Fruit fly (Drosophila melanogaster) whole organism, embryonic: ENCODE data around the gene CG18577.

Experiments
- CG10321 ChIP-seq: fragments of 200-800 bp; sonication (Bioruptor generic); IDR thresholded peaks from 2 replicates; pipeline ENCODE4 v1.3.6; 2022; ENCODE audit warnings: missing biosample characterization, missing genetic modification characterization
- CG11085 ChIP-seq: fragments of 200-800 bp; sonication (Bioruptor generic); IDR thresholded peaks from 2 replicates; pipeline ENCODE4 v1.3.6; 2022; ENCODE audit warnings: missing biosample characterization, missing genetic modification characterization
- CG11504 ChIP-seq: fragments of 200-800 bp; sonication (Bioruptor generic); optimal IDR thresholded peaks from 3 replicates; lab custom pipeline; 2019; ENCODE audit warnings: missing biosample characterization, mild to moderate bottlenecking, missing genetic modification characterization, moderate library complexity
- CG13123 ChIP-seq: fragments of 200-800 bp; sonication (Bioruptor generic); optimal IDR thresholded peaks from 2 replicates; lab custom pipeline; 2016; ENCODE audit warnings: missing biosample characterization, missing genetic modification characterization
- CG1603 ChIP-seq: fragments of 200-800 bp; sonication (Bioruptor generic); optimal IDR thresholded peaks from 2 replicates; lab custom pipeline; 2019; ENCODE audit warnings: missing biosample characterization, mild to moderate bottlenecking, missing genetic modification characterization, moderate library complexity
- CG17359 ChIP-seq: fragments of 200-800 bp; sonication (Bioruptor generic); optimal IDR thresholded peaks from 3 replicates; lab custom pipeline; 2018; ENCODE audit warnings: missing biosample characterization, mild to moderate bottlenecking, missing genetic modification characterization, moderate library complexity
- CG17385 ChIP-seq: fragments of 200-800 bp; sonication (Bioruptor generic); optimal IDR thresholded peaks from 3 replicates; lab custom pipeline; 2018; ENCODE audit warnings: missing biosample characterization, mild to moderate bottlenecking, missing genetic modification characterization
- CG17568 ChIP-seq: fragments of 200-800 bp; sonication (Bioruptor generic); optimal IDR thresholded peaks from 2 replicates; lab custom pipeline; 2018; ENCODE audit warnings: missing biosample characterization, mild to moderate bottlenecking, missing genetic modification characterization, moderate library complexity
- CG3726 ChIP-seq: fragments of 200-800 bp; sonication (Bioruptor generic); IDR thresholded peaks from 3 replicates; pipeline ENCODE4, ENCODE4 v1.3.6; 2022; ENCODE audit warnings: missing biosample characterization, missing genetic modification characterization
- CG6175 ChIP-seq: fragments of 200-800 bp; sonication (Bioruptor generic); IDR thresholded peaks from 3 replicates; pipeline ENCODE4 v1.3.6; 2022; ENCODE audit warnings: missing biosample characterization, missing genetic modification characterization
- CG6791 ChIP-seq: fragments of 200-800 bp; sonication (Bioruptor generic); IDR thresholded peaks from 3 replicates; pipeline ENCODE4 v1.3.6; 2022; ENCODE audit warnings: missing biosample characterization, missing genetic modification characterization; ENCODE audit not compliant: partially characterized antibody
- CG6854 ChIP-seq: fragments of 200-800 bp; sonication (Bioruptor generic); optimal IDR thresholded peaks from 3 replicates; lab custom pipeline; 2017; ENCODE audit warnings: missing biosample characterization, mild to moderate bottlenecking, missing genetic modification characterization
- CG7963 ChIP-seq: fragments of 200-800 bp; sonication (Bioruptor generic); IDR thresholded peaks from 3 replicates; pipeline ENCODE4 v1.3.6; 2022; ENCODE audit warnings: missing biosample characterization, missing genetic modification characterization; ENCODE audit not compliant: partially characterized antibody
- CG8388 ChIP-seq: fragments of 200-800 bp; sonication (Bioruptor generic); optimal IDR thresholded peaks from 2 replicates; lab custom pipeline; 2019; ENCODE audit warnings: missing biosample characterization, mild to moderate bottlenecking, missing genetic modification characterization, moderate library complexity
- CG9609 ChIP-seq: fragments of 200-800 bp; sonication (Bioruptor generic); optimal IDR thresholded peaks from 3 replicates; lab custom pipeline; 2016; ENCODE audit warnings: missing biosample characterization, missing genetic modification characterization
- CG9727 ChIP-seq: fragments of 200-800 bp; sonication (Bioruptor generic); optimal IDR thresholded peaks from 3 replicates; lab custom pipeline; 2017; ENCODE audit warnings: missing biosample characterization, mild to moderate bottlenecking, missing genetic modification characterization
- CG9876 ChIP-seq: fragments of 200-800 bp; sonication (Bioruptor generic); optimal IDR thresholded peaks from 2 replicates; lab custom pipeline; 2016; ENCODE audit warnings: missing biosample characterization, missing genetic modification characterization
- CTCF ChIP-seq: fragments of 200-800 bp; sonication (Bioruptor generic); optimal IDR thresholded peaks from 2 replicates; lab custom pipeline; 2017; ENCODE audit warnings: missing biosample characterization, mild to moderate bottlenecking, missing genetic modification characterization, moderate library complexity
- Dip3 ChIP-seq: fragments of 200-800 bp; sonication (Bioruptor generic); optimal IDR thresholded peaks from 3 replicates; lab custom pipeline; 2016; ENCODE audit warnings: missing biosample characterization, missing genetic modification characterization
- Eip74EF ChIP-seq, 2 experiments: fragments of 200-800 bp in 1 of 2; fragments of >200 bp in 1 of 2; sonication (Bioruptor generic) in 1 of 2; optimal IDR thresholded peaks; 2 replicates each; lab custom pipeline; 2017 to 2019; ENCODE audit warnings: missing biosample characterization in 2 of 2, missing genetic modification characterization in 2 of 2, mild to moderate bottlenecking in 1 of 2, moderate library complexity in 1 of 2
- HLH54F ChIP-seq: fragments of 200-800 bp; sonication (Bioruptor generic); optimal IDR thresholded peaks from 3 replicates; lab custom pipeline; 2016; ENCODE audit warnings: missing biosample characterization, missing genetic modification characterization
- HLHmδ ChIP-seq: fragments of 200-800 bp; sonication (Bioruptor generic); optimal IDR thresholded peaks from 2 replicates; lab custom pipeline; 2018; ENCODE audit warnings: missing biosample characterization, mild to moderate bottlenecking, missing genetic modification characterization, moderate library complexity
- HmgD ChIP-seq: fragments of 200-800 bp; sonication (Bioruptor generic); optimal IDR thresholded peaks from 3 replicates; lab custom pipeline; 2016; ENCODE audit warnings: missing biosample characterization, missing genetic modification characterization
- HmgZ ChIP-seq: fragments of 200-800 bp; sonication (Bioruptor generic); optimal IDR thresholded peaks from 2 replicates; lab custom pipeline; 2018; ENCODE audit warnings: missing biosample characterization, mild to moderate bottlenecking, missing genetic modification characterization
- Hmr ChIP-seq: fragments of 200-800 bp; sonication (Bioruptor generic); optimal IDR thresholded peaks from 3 replicates; lab custom pipeline; 2017; ENCODE audit warnings: mild to moderate bottlenecking, missing biosample characterization, missing genetic modification reagents, missing genetic modification characterization
- Lpt ChIP-seq: fragments of >200 bp; optimal IDR thresholded peaks from 2 replicates; lab custom pipeline; 2018; ENCODE audit warnings: missing biosample characterization, missing genetic modification characterization
- Myb ChIP-seq: fragments of 200-800 bp; sonication (Bioruptor generic); optimal IDR thresholded peaks from 2 replicates; lab custom pipeline; 2016; ENCODE audit warnings: missing biosample characterization, missing genetic modification characterization
- Nf-YC ChIP-seq: fragments of 200-800 bp; optimal IDR thresholded peaks from 3 replicates; lab custom pipeline; 2019; ENCODE audit warnings: missing biosample characterization, mild to moderate bottlenecking, missing genetic modification characterization, moderate library complexity
- Pdp1 ChIP-seq, 2 experiments: fragments of 200-800 bp; sonication (Bioruptor generic); optimal IDR thresholded peaks; 3 replicates each; lab custom pipeline; 2016; ENCODE audit warnings: missing biosample characterization in 2 of 2, missing genetic modification characterization in 2 of 2, mild to moderate bottlenecking in 1 of 2, moderate library complexity in 1 of 2
- Six4 ChIP-seq: fragments of 200-800 bp; sonication (Bioruptor generic); optimal IDR thresholded peaks from 2 replicates; lab custom pipeline; 2016; ENCODE audit warnings: missing biosample characterization, missing genetic modification characterization
- Stat92E ChIP-seq, 3 experiments: fragments of >200 bp in 2 of 3; fragments of 200-800 bp in 1 of 3; sonication (Bioruptor generic) in 1 of 3; optimal IDR thresholded peaks; 2 replicates each; lab custom pipeline; 2017 to 2019; ENCODE audit warnings: missing biosample characterization in 3 of 3, missing genetic modification characterization in 3 of 3, mild to moderate bottlenecking in 1 of 3, moderate library complexity in 1 of 3
- amos ChIP-seq: fragments of 200-800 bp; sonication (Bioruptor generic); IDR thresholded peaks from 2 replicates; pipeline ENCODE4 v1.3.6; 2022; ENCODE audit warnings: missing biosample characterization, missing genetic modification characterization; ENCODE audit not compliant: partially characterized antibody
- cg ChIP-seq: fragments of 200-800 bp; sonication (Bioruptor generic); optimal IDR thresholded peaks from 3 replicates; lab custom pipeline; 2019; ENCODE audit warnings: missing biosample characterization, mild to moderate bottlenecking, missing genetic modification characterization, moderate library complexity
- chinmo ChIP-seq: fragments of 200-800 bp; sonication (Bioruptor generic); IDR thresholded peaks from 4 replicates; pipeline ENCODE4 v1.3.6; 2022; ENCODE audit warnings: missing biosample characterization, missing genetic modification characterization; ENCODE audit not compliant: partially characterized antibody
- ems ChIP-seq: fragments of 200-800 bp; sonication (Bioruptor generic); optimal IDR thresholded peaks from 3 replicates; lab custom pipeline; 2016; ENCODE audit warnings: missing biosample characterization, missing genetic modification characterization
- en ChIP-seq: fragments of 200-800 bp; sonication (Bioruptor generic); optimal IDR thresholded peaks from 2 replicates; lab custom pipeline; 2016; ENCODE audit warnings: missing biosample characterization, missing genetic modification characterization
- fd3F ChIP-seq: fragments of 200-800 bp; sonication (Bioruptor generic); optimal IDR thresholded peaks from 2 replicates; lab custom pipeline; 2018; ENCODE audit warnings: missing biosample characterization, mild to moderate bottlenecking, missing genetic modification characterization, moderate library complexity
- grau ChIP-seq: fragments of 200-800 bp; optimal IDR thresholded peaks from 3 replicates; lab custom pipeline; 2019; ENCODE audit warnings: missing biosample characterization, mild to moderate bottlenecking, missing genetic modification characterization, moderate library complexity
- gro ChIP-seq: fragments of 200-800 bp; sonication (Bioruptor generic); optimal IDR thresholded peaks from 2 replicates; lab custom pipeline; 2016; ENCODE audit warnings: missing biosample characterization, missing genetic modification characterization
- nom ChIP-seq: fragments of 200-800 bp; sonication (Bioruptor generic); optimal IDR thresholded peaks from 2 replicates; lab custom pipeline; 2017; ENCODE audit warnings: missing biosample characterization, missing genetic modification characterization, mild to moderate bottlenecking, moderate library complexity, missing genetic modification reagents
- otp ChIP-seq: fragments of 200-800 bp; sonication (Bioruptor generic); IDR thresholded peaks from 3 replicates; pipeline ENCODE4, ENCODE4 v1.3.6; 2022; ENCODE audit warnings: missing biosample characterization, missing genetic modification characterization
- p53 ChIP-seq: fragments of 200-800 bp; sonication (Bioruptor generic); optimal IDR thresholded peaks from 2 replicates; lab custom pipeline; 2016; ENCODE audit warnings: missing biosample characterization, missing genetic modification characterization
- pan ChIP-seq, 4 experiments: fragments of >200 bp in 3 of 4; fragments of 200-800 bp in 1 of 4; sonication (Bioruptor generic) in 1 of 4; optimal IDR thresholded peaks in 3 of 4; IDR thresholded peaks in 1 of 4; 2 replicates each; pipeline versions ENCODE4 v1.3.6 to Lab custom; 2017 to 2022; ENCODE audit warnings: missing biosample characterization in 2 of 4, missing genetic modification characterization in 2 of 4, mixed read lengths in 1 of 4
- peb ChIP-seq: fragments of 200-800 bp; sonication (Bioruptor generic); IDR thresholded peaks from 2 replicates; pipeline ENCODE4 v1.3.6; 2022; ENCODE audit warnings: missing biosample characterization, missing genetic modification characterization
- pfk ChIP-seq: fragments of 200-800 bp; sonication (Bioruptor generic); optimal IDR thresholded peaks from 2 replicates; lab custom pipeline; 2018; ENCODE audit warnings: missing biosample characterization, mild to moderate bottlenecking, missing genetic modification characterization, moderate library complexity
- sens ChIP-seq: fragments of 200-800 bp; sonication (Bioruptor generic); peaks from one replicate; lab custom pipeline; 2016; ENCODE audit warnings: missing biosample characterization, missing genetic modification characterization
- seq ChIP-seq: fragments of 200-800 bp; sonication (Bioruptor generic); IDR thresholded peaks from 2 replicates; pipeline ENCODE4 v1.3.6; 2022; ENCODE audit warnings: missing biosample characterization, missing genetic modification characterization
- sqz ChIP-seq: fragments of 200-800 bp; sonication (Bioruptor generic); optimal IDR thresholded peaks from 3 replicates; lab custom pipeline; 2018; ENCODE audit warnings: missing biosample characterization, mild to moderate bottlenecking, missing genetic modification characterization
- sug ChIP-seq: fragments of 200-800 bp; optimal IDR thresholded peaks from 2 replicates; lab custom pipeline; 2019; ENCODE audit warnings: missing biosample characterization, mild to moderate bottlenecking, missing genetic modification characterization, moderate library complexity

Gene CG18577

dm6 chr3R:11200885-11201421, 5.1 kb downstream of the CG18577 start (continued):
- TF ChIP-seq HmgD (GFP tag; lab: Kevin White, UChicago) (no peak), CG6854 (GFP tag; lab: Kevin White, UChicago) (peak; percentile 26), Stat92E (GFP tag; optimal IDR thresholded peaks at IDR 0.05; lab: Kevin White, UChicago) (no peak), HmgZ (tag; lab: Kevin White, UChicago) (peak; percentile 26), CG7963 (GFP tag; lab: Robert Waterston, UW) (no peak), CG10321 (GFP tag; lab: Robert Waterston, UW) (no peak), Hmr (peak; percentile 70), Nf-YC (tag; lab: Kevin White, UChicago) (no peak), HLHmδ (GFP tag; lab: Kevin White, UChicago) (no peak), Myb (GFP tag; lab: Kevin White, UChicago) (no peak), chinmo (GFP tag; lab: Robert Waterston, UW) (peak; percentile 61; the same call in 1 of the 4 replicates), HLH54F (GFP tag; lab: Kevin White, UChicago) (no peak), fd3F (GFP tag; lab: Kevin White, UChicago) (peak; percentile 15), cg (no peak), CG6175 (GFP tag; lab: Robert Waterston, UW) (0 out of 3 replicates have a peak, but pooled peaks have one; percentile 50), ems (GFP tag; lab: Kevin White, UChicago) (peak; percentile 15), otp (no peak), Eip74EF (GFP tag; optimal IDR thresholded peaks at IDR 0.05; lab: Kevin White, UChicago) (no peak), peb (GFP tag; lab: Robert Waterston, UW) (no peak), CG3726 (GFP tag; lab: Robert Waterston, UW) (no peak), CG9609 (GFP tag; lab: Kevin White, UChicago) (no peak), CG17385 (no peak), CG11085 (GFP tag; lab: Robert Waterston, UW) (no peak), CG1603 (tag; lab: Kevin White, UChicago) (peak; percentile 32), CG8388 (GFP tag; lab: Kevin White, UChicago) (peak; percentile 17), gro (no peak), Pdp1 (GFP tag; optimal IDR thresholded peaks at IDR 0.05; lab: Kevin White, UChicago) (peak in 1 of 2 experiments; percentile 66), CG9876 (no peak), pfk (GFP tag; lab: Kevin White, UChicago) (no peak), en (GFP tag; lab: Kevin White, UChicago) (no peak), CG13123 (GFP tag; lab: Kevin White, UChicago) (no peak), nom (GFP tag; lab: Kevin White, UChicago) (no peak), CG17568 (GFP tag; lab: Kevin White, UChicago) (peak; percentile 55), CTCF (GFP tag; lab: Kevin White, UChicago) (no peak), CG6791 (no peak), CG17359 (peak; percentile 55), Six4 (GFP tag; lab: Kevin White, UChicago) (peak; percentile 25), CG9727 (GFP tag; lab: Kevin White, UChicago) (peak; percentile 60), sens (GFP tag; lab: Kevin White, UChicago) (no peak), Lpt (GFP tag; lab: Kevin White, UChicago) (no peak), p53 (GFP tag; lab: Kevin White, UChicago) (no peak), pan (optimal IDR thresholded peaks at IDR 0.05; lab: Kevin White, UChicago) (no peak), pan (GFP tag; optimal IDR thresholded peaks at IDR 0.05 in 1 of 2, IDR thresholded peaks at IDR 0.05 in 1 of 2) (peak in 1 of 2 experiments; percentile 69), sqz (GFP tag; lab: Kevin White, UChicago) (no peak), sug (peak; percentile 74), grau (tag; lab: Kevin White, UChicago) (peak; percentile 79), CG11504 (peak; percentile 76), amos (GFP tag; lab: Robert Waterston, UW) (no peak), Dip3 (GFP tag; lab: Kevin White, UChicago) (peak; percentile 39), seq (GFP tag; lab: Robert Waterston, UW) (peak; percentile 48; the same call in 1 of the 2 replicates)
